Worm (Caenorhabditis elegans) whole organism, L1 larva: ENCODE data around the gene R12C12.6.

ENCODE experiments used
- C04F5.9 ChIP-seq: sonication (generic microtip); optimal IDR thresholded peaks from 2 replicates; lab custom pipeline; 2016; ENCODE audit warnings: missing genetic modification characterization, missing compliant biosample characterization
- F16B12.6 ChIP-seq: fragments of 150-350 bp; optimal IDR thresholded peaks from 2 replicates; lab custom pipeline; 2014; ENCODE audit warnings: missing biosample characterization, missing genetic modification characterization
- aha-1 ChIP-seq: fragments of 150-350 bp; optimal IDR thresholded peaks from 2 replicates; lab custom pipeline; 2014; ENCODE audit warnings: missing biosample characterization, missing genetic modification characterization
- aly-2 ChIP-seq: fragments of 150-350 bp; optimal IDR thresholded peaks from 2 replicates; lab custom pipeline; 2014; ENCODE audit warnings: missing biosample characterization, missing genetic modification characterization
- ama-1 ChIP-seq: fragments of 150-350 bp; optimal IDR thresholded peaks from 2 replicates; lab custom pipeline; 2014
- blmp-1 ChIP-seq: fragments of 150-350 bp; optimal IDR thresholded peaks from 2 replicates; lab custom pipeline; 2014; ENCODE audit warnings: missing biosample characterization, missing genetic modification characterization
- ceh-88 ChIP-seq: fragments of 200-800 bp; sonication (Bioruptor generic); IDR thresholded peaks from 2 replicates; pipeline ENCODE4 v1.3.6; 2022; ENCODE audit warnings: missing genetic modification characterization, missing compliant biosample characterization
- ceh-90 ChIP-seq: sonication (generic microtip); optimal IDR thresholded peaks from 2 replicates; lab custom pipeline; 2016; ENCODE audit warnings: missing genetic modification characterization, missing compliant biosample characterization
- dsc-1 ChIP-seq: sonication (generic microtip); optimal IDR thresholded peaks from 2 replicates; lab custom pipeline; 2016; ENCODE audit warnings: mild to moderate bottlenecking, missing genetic modification characterization, missing compliant biosample characterization
- egl-13 ChIP-seq: sonication (generic microtip); optimal IDR thresholded peaks from 2 replicates; lab custom pipeline; 2016; ENCODE audit warnings: missing genotype, missing genetic modification reagents, missing genetic modification characterization, missing compliant biosample characterization
- elt-2 ChIP-seq: sonication (generic microtip); optimal IDR thresholded peaks from 2 replicates; lab custom pipeline; 2016; ENCODE audit warnings: missing genetic modification characterization, mild to moderate bottlenecking, inconsistent platforms, missing compliant biosample characterization, missing genetic modification reagents
- elt-3 ChIP-seq, 6 experiments: fragments of 150-350 bp in 1 of 6; sonication (generic microtip); optimal IDR thresholded peaks; 2 replicates each; lab custom pipeline; 2017 to 2018; ENCODE audit warnings: missing biosample characterization in 6 of 6, missing genetic modification characterization in 6 of 6, inconsistent platforms in 1 of 6
- fkh-10 ChIP-seq: sonication (generic microtip); optimal IDR thresholded peaks from 2 replicates; lab custom pipeline; 2017; ENCODE audit warnings: missing biosample characterization, missing genetic modification reagents, missing genetic modification characterization
- grh-1 ChIP-seq: fragments of 200-800 bp; sonication (Bioruptor generic); IDR thresholded peaks from 2 replicates; pipeline ENCODE4 v1.3.6; 2022; ENCODE audit warnings: missing genetic modification reagents, missing genetic modification characterization, missing compliant biosample characterization
- hlh-4 ChIP-seq: sonication (generic microtip); optimal IDR thresholded peaks from 2 replicates; lab custom pipeline; 2016; ENCODE audit warnings: mild to moderate bottlenecking, missing genetic modification characterization, missing compliant biosample characterization
- hpl-2 ChIP-seq: fragments of 150-350 bp; optimal IDR thresholded peaks from 2 replicates; lab custom pipeline; 2014; ENCODE audit warnings: missing biosample characterization, missing genetic modification reagents, missing genetic modification characterization
- irx-1 ChIP-seq: sonication (generic microtip); optimal IDR thresholded peaks from 2 replicates; lab custom pipeline; 2016; ENCODE audit warnings: missing genetic modification characterization, missing compliant biosample characterization
- isw-1 ChIP-seq: fragments of 200-800 bp; sonication (Bioruptor generic); IDR thresholded peaks from 2 replicates; pipeline ENCODE4 v1.3.6; 2022; ENCODE audit warnings: missing genetic modification characterization, missing compliant biosample characterization
- lin-14 ChIP-seq: fragments of 200-800 bp; sonication (Bioruptor generic); optimal IDR thresholded peaks from 2 replicates; lab custom pipeline; 2018; ENCODE audit warnings: mild to moderate bottlenecking, missing genetic modification characterization, moderate library complexity, missing compliant biosample characterization
- lin-15B ChIP-seq: fragments of 150-350 bp; sonication (generic microtip); optimal IDR thresholded peaks from 3 replicates; lab custom pipeline; 2014; ENCODE audit warnings: missing biosample characterization, missing genetic modification characterization
- lin-35 ChIP-seq, 2 experiments: fragments of 150-350 bp; optimal IDR thresholded peaks; 2 replicates each; lab custom pipeline; 2014; ENCODE audit warnings: missing biosample characterization in 2 of 2, missing genetic modification characterization in 2 of 2, missing genetic modification reagents in 2 of 2
- lir-3 ChIP-seq: sonication (generic microtip); optimal IDR thresholded peaks from 2 replicates; lab custom pipeline; 2016; ENCODE audit warnings: mild to moderate bottlenecking, missing genetic modification characterization, moderate library complexity, missing compliant biosample characterization; ENCODE audit not compliant: poor library complexity
- lsy-2 ChIP-seq, 2 experiments: fragments of 150-350 bp; optimal IDR thresholded peaks; 2 replicates each; lab custom pipeline; 2014; ENCODE audit warnings: missing biosample characterization in 2 of 2, missing genetic modification characterization in 2 of 2
- mab-9 ChIP-seq: fragments of 200-800 bp; sonication (Bioruptor generic); IDR thresholded peaks from 2 replicates; pipeline ENCODE4 v1.3.6; 2022; ENCODE audit warnings: missing genetic modification reagents, missing genetic modification characterization, missing compliant biosample characterization
- mdl-1 ChIP-seq, 2 experiments: fragments of 150-350 bp; optimal IDR thresholded peaks; 2 replicates each; lab custom pipeline; 2014 to 2017; ENCODE audit warnings: missing biosample characterization in 2 of 2, missing genetic modification characterization in 2 of 2, inconsistent platforms in 1 of 2
- mep-1 ChIP-seq: fragments of 150-350 bp; optimal IDR thresholded peaks from 2 replicates; lab custom pipeline; 2014; ENCODE audit warnings: missing biosample characterization, missing genetic modification characterization
- nhr-12 ChIP-seq: sonication (generic microtip); optimal IDR thresholded peaks from 2 replicates; lab custom pipeline; 2017; ENCODE audit warnings: missing biosample characterization, missing genetic modification characterization
- nhr-28 ChIP-seq: fragments of 150-350 bp; optimal IDR thresholded peaks from 2 replicates; lab custom pipeline; 2014; ENCODE audit warnings: missing biosample characterization, missing genetic modification characterization
- nhr-47 ChIP-seq: sonication (generic microtip); optimal IDR thresholded peaks from 2 replicates; lab custom pipeline; 2016; ENCODE audit warnings: mild to moderate bottlenecking, missing genetic modification characterization, moderate library complexity, missing compliant biosample characterization
- nhr-71 ChIP-seq: sonication (generic microtip); optimal IDR thresholded peaks from 2 replicates; lab custom pipeline; 2016; ENCODE audit warnings: mild to moderate bottlenecking, missing genetic modification characterization, moderate library complexity, missing compliant biosample characterization
- nhr-76 ChIP-seq: sonication (generic microtip); optimal IDR thresholded peaks from 2 replicates; lab custom pipeline; 2017; ENCODE audit warnings: missing biosample characterization, missing genetic modification characterization
- nhr-84 ChIP-seq: sonication (generic microtip); optimal IDR thresholded peaks from 2 replicates; lab custom pipeline; 2017; ENCODE audit warnings: missing biosample characterization, missing genetic modification characterization
- nhr-90 ChIP-seq: sonication (generic microtip); optimal IDR thresholded peaks from 2 replicates; lab custom pipeline; 2016; ENCODE audit warnings: mild to moderate bottlenecking, missing genetic modification characterization, missing compliant biosample characterization; ENCODE audit not compliant: poor library complexity
- pag-3 ChIP-seq: sonication (generic microtip); optimal IDR thresholded peaks from 2 replicates; lab custom pipeline; 2017; ENCODE audit warnings: missing genetic modification characterization, mild to moderate bottlenecking, missing compliant biosample characterization, antibody characterized with exemption, borderline replicate concordance; ENCODE audit not compliant: insufficient read depth
- pax-3 ChIP-seq: fragments of 200-800 bp; sonication (Bioruptor generic); optimal IDR thresholded peaks from 2 replicates; lab custom pipeline; 2018; ENCODE audit warnings: mild to moderate bottlenecking, missing genetic modification characterization, moderate library complexity, missing compliant biosample characterization
- pqm-1 ChIP-seq: sonication (generic microtip); optimal IDR thresholded peaks from 3 replicates; lab custom pipeline; 2017; ENCODE audit warnings: missing biosample characterization, missing genetic modification characterization
- rnt-1 ChIP-seq: sonication (generic microtip); optimal IDR thresholded peaks from 2 replicates; lab custom pipeline; 2016; ENCODE audit warnings: mild to moderate bottlenecking, missing genetic modification characterization, moderate library complexity, missing compliant biosample characterization
- skn-1 ChIP-seq: fragments of 150-350 bp; optimal IDR thresholded peaks from 2 replicates; lab custom pipeline; 2014; ENCODE audit warnings: missing biosample characterization, missing genetic modification characterization
- snpc-4 ChIP-seq: fragments of 150-350 bp; optimal IDR thresholded peaks from 2 replicates; lab custom pipeline; 2014; ENCODE audit warnings: missing biosample characterization, missing genetic modification characterization
- sox-4 ChIP-seq: sonication (generic microtip); optimal IDR thresholded peaks from 2 replicates; lab custom pipeline; 2016; ENCODE audit warnings: missing genetic modification characterization, missing compliant biosample characterization
- sup-37 ChIP-seq: fragments of 200-800 bp; sonication (Bioruptor generic); optimal IDR thresholded peaks from 2 replicates; lab custom pipeline; 2018; ENCODE audit warnings: mild to moderate bottlenecking, missing genetic modification characterization, missing compliant biosample characterization
- swsn-7 ChIP-seq: sonication (generic microtip); optimal IDR thresholded peaks from 2 replicates; lab custom pipeline; 2016; ENCODE audit warnings: missing genetic modification characterization, missing compliant biosample characterization
- tbx-2 ChIP-seq: sonication (generic microtip); optimal IDR thresholded peaks from 2 replicates; lab custom pipeline; 2016; ENCODE audit warnings: missing genetic modification characterization, missing compliant biosample characterization
- vab-15 ChIP-seq: sonication (generic microtip); optimal IDR thresholded peaks from 2 replicates; lab custom pipeline; 2017; ENCODE audit warnings: missing genotype, mild to moderate bottlenecking, missing genetic modification characterization, missing compliant biosample characterization

Gene R12C12.6

DNA sequence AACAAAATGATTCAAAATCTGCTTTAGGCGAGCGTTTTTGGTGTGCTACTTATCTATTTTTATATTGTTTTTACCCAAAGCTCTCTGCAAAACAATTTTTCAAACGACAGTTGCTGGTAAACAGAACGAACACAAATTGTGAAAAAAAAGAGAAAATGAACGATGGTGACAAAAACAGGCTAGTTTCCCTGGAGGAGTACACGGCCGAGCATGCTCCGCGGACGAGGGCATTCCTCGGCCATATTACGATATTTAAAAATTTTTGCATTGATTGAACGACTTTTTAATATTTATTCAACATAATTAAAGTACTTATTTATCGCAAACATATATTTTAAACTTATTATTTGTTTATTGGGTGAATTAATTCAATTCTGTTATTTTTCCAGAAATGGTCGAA is 49.8 kb upstream of the R12C12.6 start, which contains the start of the genes tpp-2 and rbbp-5 (continued):
- no peak for TF ChIP-seq sup-37
- no peak for TF ChIP-seq pqm-1 (tag; lab: Kevin White, UChicago)
- TF ChIP-seq nhr-76: no peak
- no peak for TF ChIP-seq hpl-2 (GFP tag; lab: Kevin White, UChicago)
- TF ChIP-seq mdl-1 (tag; optimal IDR thresholded peaks at IDR 0.05; lab: Kevin White, UChicago): no peak
- TF ChIP-seq lin-15B (tag; lab: Kevin White, UChicago): peak; percentile 6
- TF ChIP-seq fkh-10 (GFP tag; lab: Kevin White, UChicago): no peak
- TF ChIP-seq skn-1 (tag; lab: Kevin White, UChicago): peak; percentile 72
- TF ChIP-seq swsn-7 (tag; lab: Kevin White, UChicago): peak; percentile 60
- peak; percentile 56 for TF ChIP-seq blmp-1 (tag; lab: Kevin White, UChicago)
- peak; percentile 89 for TF ChIP-seq lir-3 (tag; lab: Kevin White, UChicago)
- TF ChIP-seq vab-15 (tag; lab: Kevin White, UChicago): no peak
- TF ChIP-seq grh-1 (GFP tag; lab: Robert Waterston, UW): no peak
- peak in 1 of 6 experiments; percentile 0 for TF ChIP-seq elt-3 (tag; optimal IDR thresholded peaks at IDR 0.05; lab: Kevin White, UChicago)
- TF ChIP-seq ceh-88 (GFP tag; lab: Robert Waterston, UW): no peak
- TF ChIP-seq hlh-4 (tag; lab: Kevin White, UChicago): no peak
- TF ChIP-seq elt-2 (tag; lab: Kevin White, UChicago): no peak
- no peak for TF ChIP-seq aly-2 (tag; lab: Kevin White, UChicago)
- no peak for TF ChIP-seq nhr-28 (tag; lab: Kevin White, UChicago)
- peak; percentile 63 to 73 for TF ChIP-seq lsy-2 (tag; optimal IDR thresholded peaks at IDR 0.05; lab: Kevin White, UChicago)
- TF ChIP-seq F16B12.6 (tag; lab: Kevin White, UChicago): no peak
- peak; percentile 76 for TF ChIP-seq lin-14
- TF ChIP-seq nhr-71 (tag; lab: Kevin White, UChicago): peak; percentile 78
- TF ChIP-seq C04F5.9 (tag; lab: Kevin White, UChicago): peak; percentile 50
- TF ChIP-seq nhr-90 (tag; lab: Kevin White, UChicago): peak; percentile 73
- no peak for TF ChIP-seq tbx-2
- TF ChIP-seq nhr-12: no peak
- peak; percentile 94 for TF ChIP-seq rnt-1 (tag; lab: Kevin White, UChicago)
- peak; percentile 45 for TF ChIP-seq pax-3
- peak; percentile 58 for TF ChIP-seq irx-1
- no peak for TF ChIP-seq nhr-47 (tag; lab: Kevin White, UChicago)
- TF ChIP-seq mep-1 (tag; lab: Kevin White, UChicago): peak; percentile 42
- no peak for TF ChIP-seq pag-3 (tag; lab: Kevin White, UChicago)
- no peak for TF ChIP-seq ama-1
- no peak for TF ChIP-seq sox-4 (tag; lab: Kevin White, UChicago)
- no peak; the same call in 1 of the 2 replicates for TF ChIP-seq isw-1 (GFP tag; lab: Robert Waterston, UW)
- peak; percentile 74 for TF ChIP-seq dsc-1 (tag; lab: Kevin White, UChicago)
- TF ChIP-seq lin-35 (GFP tag; optimal IDR thresholded peaks at IDR 0.05; lab: Kevin White, UChicago): peak; percentile 60 to 71
- 0 out of 2 replicates have a peak, but pooled peaks have one; percentile 33 for TF ChIP-seq mab-9
- TF ChIP-seq egl-13: peak; percentile 42
- TF ChIP-seq snpc-4 (tag; lab: Kevin White, UChicago): no peak
- no peak for TF ChIP-seq nhr-84 (tag; lab: Kevin White, UChicago)

- TF ChIP-seq sox-4 (tag; lab: Kevin White, UChicago): no peak
- no peak for TF ChIP-seq ceh-90 (tag; lab: Kevin White, UChicago)
- TF ChIP-seq rnt-1 (tag; lab: Kevin White, UChicago): no peak
- TF ChIP-seq aha-1 (tag; lab: Kevin White, UChicago): no peak
Observed at ce11 chrII:6091380-6091779, 43.7 kb upstream of the R12C12.6 start, which contains the start of the genes fbf-2 and nspg-3. Gene fbf-2, minus strand, starts transcription at chrII:6091480. Gene nspg-3, plus strand, starts transcription at chrII:6091767.
